Worm (Caenorhabditis elegans) whole organism, L3 larva: ENCODE data around the gene K03A1.4.

Source experiments
- ama-1 ChIP-seq: fragments of 150-350 bp; optimal IDR thresholded peaks from 2 replicates; lab custom pipeline; 2018
- ceh-28 ChIP-seq: fragments of 150-350 bp; optimal IDR thresholded peaks from 2 replicates; lab custom pipeline; 2014; ENCODE audit warnings: missing biosample characterization, missing genetic modification reagents, missing genetic modification characterization

DNA sequence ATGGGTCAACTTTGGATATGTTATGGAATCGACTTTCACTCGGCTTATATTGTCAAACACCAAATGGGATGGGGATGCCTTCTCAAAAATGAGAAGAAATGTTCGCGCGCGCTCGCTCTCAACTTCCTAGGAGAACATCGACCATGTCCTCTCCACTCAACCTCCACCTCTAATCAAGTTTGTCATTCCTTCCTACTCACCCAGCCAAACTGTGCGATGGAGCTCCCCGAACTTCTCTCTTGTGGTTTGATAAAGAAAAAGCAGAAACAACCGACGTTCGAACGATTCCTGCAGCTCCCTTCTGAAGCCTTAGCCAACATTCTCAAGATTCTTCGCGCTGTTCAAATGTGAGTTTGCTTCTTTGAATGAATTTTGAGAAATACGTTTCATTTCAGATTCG is 14.7 kb upstream of the K03A1.4 start:
- no peak for TF ChIP-seq ama-1
- no peak for TF ChIP-seq ceh-28 (tag; lab: Kevin White, UChicago)
